Fruit fly (Drosophila melanogaster): ENCODE results near the gene Pxn.
A peak's percentile ranks its signal among the peaks of the same experiment; 100 is the strongest.

The Pxn gene

DNA sequence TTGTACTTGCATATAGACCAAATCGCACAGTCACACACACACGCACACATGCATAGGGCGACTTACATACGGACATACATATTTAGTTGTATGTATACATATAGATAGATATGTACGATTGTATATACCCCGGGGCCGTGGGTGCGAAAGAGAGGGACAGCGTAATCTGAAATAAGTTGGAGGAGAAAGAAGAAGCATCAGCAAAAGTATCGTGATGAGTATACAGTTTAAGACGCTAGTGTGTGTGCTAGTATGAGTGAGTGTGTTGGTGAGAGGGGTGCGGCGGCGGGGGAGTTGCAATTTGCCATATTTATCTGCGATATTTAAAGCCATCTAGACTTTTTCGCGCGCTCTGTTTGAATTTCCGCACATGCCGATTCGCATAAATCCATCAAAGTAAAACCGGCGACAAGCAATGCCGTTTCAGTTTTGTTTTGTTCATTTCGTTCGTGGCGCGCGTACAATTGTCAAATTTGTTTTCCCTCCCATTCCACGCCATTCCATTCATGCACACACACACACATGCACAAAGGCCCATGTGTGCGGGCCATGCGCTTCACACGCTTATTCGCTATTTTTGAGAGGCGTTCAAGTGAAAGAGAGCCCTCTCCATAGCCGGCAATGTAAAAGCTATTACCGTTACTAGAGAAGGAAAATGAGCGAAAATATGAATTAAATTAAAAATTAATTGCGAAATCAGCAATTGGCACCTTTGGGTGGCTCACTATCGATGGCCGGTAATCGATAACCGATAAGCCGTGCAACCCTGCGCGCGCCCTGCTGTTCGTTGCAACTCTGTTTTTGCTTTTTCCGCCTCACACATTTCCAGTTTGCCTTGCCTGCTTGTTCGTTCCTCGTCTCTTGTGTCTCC, 5.3 kb upstream of the Pxn start (continued):
- peak; percentile 69 for TF ChIP-seq OdsH (GFP tag; optimal IDR thresholded peaks at IDR 0.05)
- peak; percentile 76 for TF ChIP-seq Sox14 (GFP tag; optimal IDR thresholded peaks at IDR 0.05)
- TF ChIP-seq CG11294 (GFP tag; IDR thresholded peaks at IDR 0.05): no peak
- TF ChIP-seq esn (GFP tag; optimal IDR thresholded peaks at IDR 0.05): peak; percentile 88
- peak; percentile 16 for TF ChIP-seq spab (GFP tag; optimal IDR thresholded peaks at IDR 0.05)
- peak; percentile 83 for TF ChIP-seq CG3919 (GFP tag; optimal IDR thresholded peaks at IDR 0.05)
- TF ChIP-seq acj6 (GFP tag; optimal IDR thresholded peaks at IDR 0.05): peak; percentile 81
- TF ChIP-seq Eip78C (GFP tag): peak; percentile 94
- peak; percentile 67 for TF ChIP-seq Hr39 (GFP tag; optimal IDR thresholded peaks at IDR 0.05)
- TF ChIP-seq net (GFP tag; optimal IDR thresholded peaks at IDR 0.05): peak; percentile 80
- peak; percentile 87 for TF ChIP-seq CG6854 (GFP tag; optimal IDR thresholded peaks at IDR 0.05)
- TF ChIP-seq CG8632 (GFP tag; optimal IDR thresholded peaks at IDR 0.05): peak; percentile 67
- TF ChIP-seq fkh (GFP tag; optimal IDR thresholded peaks at IDR 0.05): peak; percentile 79
- peak; percentile 38 for TF ChIP-seq CG10631 (GFP tag; optimal IDR thresholded peaks at IDR 0.05)
- peak; percentile 8 for TF ChIP-seq Ets96B (tag; optimal IDR thresholded peaks at IDR 0.05)
- TF ChIP-seq Met (GFP tag; optimal IDR thresholded peaks at IDR 0.05): peak; percentile 87
- TF ChIP-seq CG9139 (GFP tag; optimal IDR thresholded peaks at IDR 0.05): peak; percentile 73
- peak; percentile 46 to 79 for TF ChIP-seq ss (GFP tag; optimal IDR thresholded peaks at IDR 0.05)
- peak; percentile 29 for TF ChIP-seq dsx (GFP tag; optimal IDR thresholded peaks at IDR 0.05; ENCODE audit: poor library complexity, severe bottlenecking)

DNA sequence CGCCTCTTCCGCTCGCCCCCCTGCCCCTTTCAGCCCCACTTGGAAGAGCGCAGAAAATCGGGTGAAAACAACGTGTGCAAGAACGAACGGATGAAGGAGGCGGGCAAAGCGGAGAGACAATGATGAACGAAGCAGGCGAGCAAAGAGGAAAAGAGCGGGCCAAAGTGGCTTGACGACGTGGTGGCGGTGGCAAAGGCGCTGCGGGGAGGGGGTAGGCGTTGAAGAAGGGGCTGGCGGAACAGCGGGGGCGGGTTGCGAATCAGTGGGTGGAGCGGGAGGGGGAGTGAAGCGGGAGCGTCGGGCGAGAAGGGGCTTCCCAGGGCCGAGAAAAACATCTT, 2.9 kb upstream of the Pxn start:
- TF ChIP-seq CG6808 (GFP tag; optimal IDR thresholded peaks at IDR 0.05): no peak
- TF ChIP-seq CG11902 (GFP tag; optimal IDR thresholded peaks at IDR 0.05): no peak
- no peak for TF ChIP-seq CG11762 (GFP tag; optimal IDR thresholded peaks at IDR 0.05; ENCODE audit: insufficient read depth)
- peak; percentile 15 for TF ChIP-seq CG3919 (GFP tag; optimal IDR thresholded peaks at IDR 0.05)
- no peak for TF ChIP-seq CG16779 (tag; optimal IDR thresholded peaks at IDR 0.05)
- peak; percentile 12 for TF ChIP-seq net (GFP tag; optimal IDR thresholded peaks at IDR 0.05)
- no peak for TF ChIP-seq CG6276 (GFP tag; optimal IDR thresholded peaks at IDR 0.05)
- TF ChIP-seq Smox (GFP tag; optimal IDR thresholded peaks at IDR 0.05): no peak
- peak; percentile 9 for TF ChIP-seq CG1621 (tag; optimal IDR thresholded peaks at IDR 0.05)
- peak; percentile 72 for TF ChIP-seq CG6163 (GFP tag; IDR thresholded peaks at IDR 0.05)
- no peak for TF ChIP-seq OdsH (GFP tag; optimal IDR thresholded peaks at IDR 0.05)
- no peak for TF ChIP-seq Hr38 (GFP tag; optimal IDR thresholded peaks at IDR 0.05)
- no peak for TF ChIP-seq Eip75B (GFP tag; optimal IDR thresholded peaks at IDR 0.05)
- TF ChIP-seq Gug (GFP tag; IDR thresholded peaks at IDR 0.05): no peak
- 0 out of 3 replicates have a peak, but pooled peaks have one; percentile 26 for TF ChIP-seq eg (GFP tag; IDR thresholded peaks at IDR 0.05)
- no peak for TF ChIP-seq CG9139 (GFP tag; optimal IDR thresholded peaks at IDR 0.05)
- TF ChIP-seq Ets96B (tag; optimal IDR thresholded peaks at IDR 0.05): no peak
- TF ChIP-seq Sox102F (GFP tag; optimal IDR thresholded peaks at IDR 0.05): no peak
- TF ChIP-seq esn (GFP tag; optimal IDR thresholded peaks at IDR 0.05): no peak
- TF ChIP-seq CG15336 (GFP tag; IDR thresholded peaks at IDR 0.05): peak; percentile 45; the same call in 1 of the 2 replicates
- TF ChIP-seq Eip78C (GFP tag): no peak
- no peak for TF ChIP-seq CG10631 (GFP tag; optimal IDR thresholded peaks at IDR 0.05)
- TF ChIP-seq CG10669 (GFP tag; optimal IDR thresholded peaks at IDR 0.05): no peak
- TF ChIP-seq CG3032 (tag; optimal IDR thresholded peaks at IDR 0.05): no peak
- no peak for TF ChIP-seq CG4318 (GFP tag; optimal IDR thresholded peaks at IDR 0.05)
- TF ChIP-seq salr (GFP tag; optimal IDR thresholded peaks at IDR 0.05): no peak
- no peak for TF ChIP-seq acj6 (GFP tag; optimal IDR thresholded peaks at IDR 0.05)
- TF ChIP-seq dac (GFP tag; optimal IDR thresholded peaks at IDR 0.05): no peak
- no peak for TF ChIP-seq topi (GFP tag; optimal IDR thresholded peaks at IDR 0.05)
- TF ChIP-seq CG7368 (GFP tag; optimal IDR thresholded peaks at IDR 0.05): no peak
- TF ChIP-seq Eip93F (GFP tag; optimal IDR thresholded peaks at IDR 0.05): no peak
- no peak for TF ChIP-seq CG32006 (GFP tag; optimal IDR thresholded peaks at IDR 0.05)
- no peak for TF ChIP-seq fd59A (GFP tag; optimal IDR thresholded peaks at IDR 0.05)
- no peak for TF ChIP-seq CG8632 (GFP tag; optimal IDR thresholded peaks at IDR 0.05)
- TF ChIP-seq Sox15 (GFP tag; optimal IDR thresholded peaks at IDR 0.05): no peak
- no peak for TF ChIP-seq spab (GFP tag; optimal IDR thresholded peaks at IDR 0.05)
- no peak for TF ChIP-seq CG34406 (GFP tag; optimal IDR thresholded peaks at IDR 0.05)
- TF ChIP-seq dsx (GFP tag; optimal IDR thresholded peaks at IDR 0.05; ENCODE audit: poor library complexity, severe bottlenecking): no peak
- TF ChIP-seq pdm3 (GFP tag; optimal IDR thresholded peaks at IDR 0.05): no peak
- no peak for TF ChIP-seq Ets21C (GFP tag; optimal IDR thresholded peaks at IDR 0.05)
